Worm (Caenorhabditis elegans) whole organism, L4/young adult: Measurements from ENCODE around the gene snt-6.

Experiments used
- dao-5 ChIP-seq: sonication (generic microtip); optimal IDR thresholded peaks from 2 replicates; lab custom pipeline; 2016; ENCODE audit warnings: missing genotype, missing genetic modification characterization, moderate library complexity, missing compliant biosample characterization
- him-1 ChIP-seq: sonication (generic microtip); optimal IDR thresholded peaks from 2 replicates; lab custom pipeline; 2016; ENCODE audit warnings: missing genotype, missing genetic modification reagents, missing genetic modification characterization, missing compliant biosample characterization

DNA sequence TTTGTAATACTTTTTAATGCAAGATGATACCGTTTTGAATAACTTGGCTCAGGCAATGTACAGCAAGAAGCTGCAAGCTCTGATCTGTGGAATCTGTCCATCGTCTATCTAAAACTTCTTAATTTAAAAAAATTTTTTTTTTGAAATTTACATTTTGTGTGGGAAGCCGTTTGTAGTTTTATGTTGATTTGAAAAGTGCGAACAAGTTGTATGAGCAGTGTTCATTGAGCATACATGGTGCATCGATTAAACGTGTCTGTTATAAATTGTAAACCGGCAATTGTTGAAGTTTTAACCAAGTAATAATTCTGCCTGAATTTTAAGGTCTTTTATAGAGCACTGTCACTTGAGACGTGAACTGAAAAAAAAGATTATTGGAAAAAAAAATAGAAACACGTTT lies 33.5 kb upstream of the snt-6 start, which contains the start of gene Y39F10A.6:
- TF ChIP-seq dao-5 (tag; lab: Kevin White, UChicago) (no peak), him-1 (tag; lab: Kevin White, UChicago) (no peak)
